Worm (Caenorhabditis elegans): ENCODE measurements around the gene mdt-27.

DNA sequence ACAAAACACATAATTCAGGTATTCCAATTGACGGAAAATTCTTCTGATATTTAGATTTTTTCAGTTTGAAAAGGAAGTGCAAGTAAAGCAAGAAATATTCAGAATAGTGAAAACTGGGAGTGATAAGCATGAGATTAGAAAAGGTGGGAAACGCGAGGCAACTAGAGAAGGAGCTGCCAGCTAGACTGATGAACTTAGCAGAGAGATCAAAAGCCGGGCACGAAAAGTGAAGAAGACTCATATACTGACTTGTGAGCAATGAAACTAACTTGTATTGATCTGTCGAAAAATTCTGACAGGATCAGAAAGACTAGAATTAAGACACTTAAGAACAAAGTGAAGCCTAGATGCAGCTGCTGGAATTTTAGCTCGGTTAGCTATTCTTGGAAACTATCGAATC, 48.0 kb upstream of the mdt-27 start, which contains the start of gene nhr-36:
- TF ChIP-seq aly-1 (tag; optimal IDR thresholded peaks at IDR 0.05) (no peak), pes-1 (GFP tag; IDR thresholded peaks at IDR 0.05) (no peak)
